Fruit fly (Drosophila melanogaster): Measurements from ENCODE around the gene Zmynd8.
A peak's percentile ranks its signal among the peaks of the same experiment; 100 is the strongest.

Gene Zmynd8

DNA sequence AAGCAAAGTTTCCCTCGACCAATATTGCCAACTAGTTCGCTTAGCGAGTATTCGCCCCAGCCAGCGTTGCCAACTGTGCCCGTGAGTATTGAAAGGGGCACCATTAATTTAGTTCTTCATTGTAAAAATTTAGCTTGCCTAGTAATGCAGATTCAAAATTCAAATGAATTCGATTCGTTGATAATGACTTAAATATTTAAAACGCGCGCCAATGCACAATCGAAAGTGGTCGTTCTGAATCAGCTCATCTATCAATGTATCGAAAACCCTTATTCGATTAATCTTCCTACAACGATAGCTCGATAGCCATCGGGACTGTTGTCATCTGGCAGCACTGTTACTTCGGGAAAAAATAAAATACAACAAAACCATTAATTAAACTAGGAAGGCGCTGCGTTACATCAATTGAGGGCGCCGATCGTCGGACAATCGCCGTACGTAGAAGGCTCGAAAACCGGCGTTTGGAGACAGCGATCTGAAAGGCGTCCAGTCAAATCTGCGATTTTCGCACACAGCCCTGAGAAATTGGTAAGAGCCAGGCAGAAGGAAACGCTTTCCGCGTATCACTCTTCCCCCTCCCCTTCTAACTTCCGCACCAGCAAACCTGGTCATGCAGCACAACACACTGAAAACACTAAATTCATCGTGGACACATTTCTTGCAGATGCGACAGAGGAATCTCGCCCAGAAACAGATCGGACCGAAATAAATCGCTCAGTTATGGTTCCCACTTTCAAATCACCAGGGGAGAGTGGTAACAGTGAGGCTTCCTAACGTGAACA is at the start of gene Zmynd8 (continued):
- TF ChIP-seq CG10462 (GFP tag; optimal IDR thresholded peaks at IDR 0.05): no peak
- no peak for TF ChIP-seq cas (GFP tag; IDR thresholded peaks at IDR 0.05)
- TF ChIP-seq CG9932 (GFP tag; IDR thresholded peaks at IDR 0.05): no peak
- no peak for TF ChIP-seq prd (optimal IDR thresholded peaks at IDR 0.05)
- TF ChIP-seq prd (GFP tag; IDR thresholded peaks at IDR 0.05): no peak
- peak; percentile 19 for TF ChIP-seq CG2712 (tag; optimal IDR thresholded peaks at IDR 0.05)
- no peak for TF ChIP-seq D (optimal IDR thresholded peaks at IDR 0.05)
- no peak for TF ChIP-seq D (GFP tag; optimal IDR thresholded peaks at IDR 0.05)
- no peak for TF ChIP-seq tap (tag; optimal IDR thresholded peaks at IDR 0.05)
- no peak for TF ChIP-seq klu (GFP tag; IDR thresholded peaks at IDR 0.05)
- TF ChIP-seq B-H2 (GFP tag; optimal IDR thresholded peaks at IDR 0.05): no peak
- TF ChIP-seq CG18262 (tag; optimal IDR thresholded peaks at IDR 0.05): no peak
- no peak for TF ChIP-seq CG11093 (GFP tag; IDR thresholded peaks at IDR 0.05)
- no peak for TF ChIP-seq CG12104 (GFP tag; optimal IDR thresholded peaks at IDR 0.05)
- TF ChIP-seq ttk (GFP tag; IDR thresholded peaks at IDR 0.05): no peak
- no peak for TF ChIP-seq shn (GFP tag; optimal IDR thresholded peaks at IDR 0.05)
- TF ChIP-seq nmo (GFP tag; optimal IDR thresholded peaks at IDR 0.05): peak; percentile 56
- no peak for TF ChIP-seq gem (tag; optimal IDR thresholded peaks at IDR 0.05)
- no peak for TF ChIP-seq Neu2 (GFP tag; optimal IDR thresholded peaks at IDR 0.05; ENCODE audit: borderline replicate concordance)
- TF ChIP-seq wor (GFP tag; IDR thresholded peaks at IDR 0.05): no peak
- TF ChIP-seq sna (GFP tag; IDR thresholded peaks at IDR 0.05; ENCODE audit: partially characterized antibody): peak; percentile 67
- peak; percentile 67 for TF ChIP-seq YL-1 (GFP tag; optimal IDR thresholded peaks at IDR 0.05)
- TF ChIP-seq Lim3 (GFP tag; IDR thresholded peaks at IDR 0.05): no peak
- no peak for TF ChIP-seq so (GFP tag; IDR thresholded peaks at IDR 0.05)
- TF ChIP-seq pros (GFP tag; optimal IDR thresholded peaks at IDR 0.05): no peak
- no peak for TF ChIP-seq zfh1 (GFP tag; IDR thresholded peaks at IDR 0.05)
- no peak for TF ChIP-seq CG3281 (GFP tag; optimal IDR thresholded peaks at IDR 0.05)
- 0 out of 2 replicates have a peak, but pooled peaks have one; percentile 47 for TF ChIP-seq CG42726 (GFP tag; IDR thresholded peaks at IDR 0.05; ENCODE audit: partially characterized antibody)
- TF ChIP-seq NC2α (GFP tag; optimal IDR thresholded peaks at IDR 0.05): no peak
- no peak for TF ChIP-seq CG15269 (tag; optimal IDR thresholded peaks at IDR 0.05)
- peak in 1 of 3 experiments; percentile 76 for TF ChIP-seq Stat92E (GFP tag; optimal IDR thresholded peaks at IDR 0.05)
- no peak for TF ChIP-seq tgo (GFP tag; IDR thresholded peaks at IDR 0.05)
- peak; percentile 66 for TF ChIP-seq Med (GFP tag)
- TF ChIP-seq lov (optimal IDR thresholded peaks at IDR 0.05): no peak
- no peak for TF ChIP-seq lov (GFP tag; IDR thresholded peaks at IDR 0.05)
- no peak for TF ChIP-seq dimm (GFP tag; IDR thresholded peaks at IDR 0.05)
- TF ChIP-seq inv (GFP tag; IDR thresholded peaks at IDR 0.05; ENCODE audit: partially characterized antibody): peak; percentile 55
- TF ChIP-seq Atf6 (GFP tag; IDR thresholded peaks at IDR 0.05): no peak
- TF ChIP-seq BtbVII (GFP tag; optimal IDR thresholded peaks at IDR 0.05): no peak
- TF ChIP-seq Fer2 (tag; optimal IDR thresholded peaks at IDR 0.05): no peak
- no peak for TF ChIP-seq Taf1 (GFP tag; IDR thresholded peaks at IDR 0.05)
- TF ChIP-seq CG6175 (GFP tag; IDR thresholded peaks at IDR 0.05): no peak
- TF ChIP-seq CG34422 (GFP tag; IDR thresholded peaks at IDR 0.05): 0 out of 3 replicates have a peak, but pooled peaks have one; percentile 12
- TF ChIP-seq ftz-f1 (GFP tag; optimal IDR thresholded peaks at IDR 0.05): no peak
- no peak for TF ChIP-seq CG7357 (GFP tag; IDR thresholded peaks at IDR 0.05)
- no peak for TF ChIP-seq Aef1 (GFP tag; IDR thresholded peaks at IDR 0.05)
- TF ChIP-seq CG9817 (tag; optimal IDR thresholded peaks at IDR 0.05): peak; percentile 26
- TF ChIP-seq CG17385 (GFP tag; optimal IDR thresholded peaks at IDR 0.05): no peak
- peak; percentile 37 for TF ChIP-seq NC2β (GFP tag; optimal IDR thresholded peaks at IDR 0.05)
- peak; percentile 77 for TF ChIP-seq BEAF-32 (GFP tag; optimal IDR thresholded peaks at IDR 0.05)
- TF ChIP-seq pita (GFP tag; optimal IDR thresholded peaks at IDR 0.05): peak; percentile 42

Measured in whole organism, embryonic.